Worm (Caenorhabditis elegans): ENCODE results near the gene F37C4.5.

DNA sequence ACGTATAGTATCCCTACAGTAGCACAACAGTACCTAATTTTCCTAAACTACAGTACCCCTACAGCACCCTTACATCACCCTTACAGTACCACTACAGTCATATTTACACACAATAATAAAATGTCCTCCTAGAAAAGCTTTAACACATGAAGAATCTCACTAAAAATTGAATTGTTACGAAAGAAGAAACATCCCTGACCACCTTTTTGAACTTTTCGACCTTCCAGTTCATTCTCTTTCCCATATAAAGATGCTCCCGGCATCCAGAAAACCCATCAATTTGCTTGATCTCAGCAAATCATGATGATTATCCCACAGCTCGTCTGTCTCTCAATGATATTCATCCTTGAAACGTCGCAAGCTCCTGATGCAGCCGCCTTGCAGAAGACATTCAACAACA lies 31.0 kb upstream of the F37C4.5 start, which contains the start of gene F56D6.21:
- no peak for TF ChIP-seq egrh-3 (GFP tag; IDR thresholded peaks at IDR 0.05)
- no peak for TF ChIP-seq zfh-2 (GFP tag; conservative IDR thresholded peaks at IDR 0.05)
- TF ChIP-seq pbrm-1 (GFP tag; IDR thresholded peaks at IDR 0.05): no peak
- TF ChIP-seq ztf-3 (GFP tag; optimal IDR thresholded peaks at IDR 0.05): no peak
- no peak for TF ChIP-seq T07F8.4 (tag; optimal IDR thresholded peaks at IDR 0.05)
- no peak for TF ChIP-seq let-526 (GFP tag; IDR thresholded peaks at IDR 0.05)
- TF ChIP-seq him-1 (tag; optimal IDR thresholded peaks at IDR 0.05): no peak
- no peak for TF ChIP-seq snpc-4 (GFP tag; optimal IDR thresholded peaks at IDR 0.05)
- no peak for TF ChIP-seq snpc-4 (tag; optimal IDR thresholded peaks at IDR 0.05)
- no peak for TF ChIP-seq unc-62 (GFP tag; optimal IDR thresholded peaks at IDR 0.05)
- TF ChIP-seq ceh-79 (tag; optimal IDR thresholded peaks at IDR 0.05): no peak

All from whole organism, young adult.